Fruit fly (Drosophila melanogaster): ENCODE results near the gene CG31245.

Gene CG31245

DNA sequence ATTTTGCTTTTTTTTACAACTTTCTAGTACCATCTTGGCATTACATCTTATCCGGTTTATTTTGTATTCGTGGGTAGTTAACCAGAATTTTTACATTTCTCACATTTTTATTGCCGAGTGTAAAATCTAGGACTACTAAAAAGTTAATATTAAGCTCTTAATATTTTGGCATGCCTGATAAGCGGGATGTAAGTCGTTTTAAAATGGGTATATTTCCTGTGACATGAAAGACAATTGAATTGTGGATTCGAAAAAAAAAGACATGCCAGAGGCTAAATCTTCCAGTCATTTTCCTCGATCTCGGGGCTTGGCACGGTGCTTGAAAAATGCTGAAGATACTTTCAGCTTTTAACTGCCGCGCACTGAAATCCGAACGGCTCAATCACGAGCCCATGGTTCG, at the start of gene CG31245:
Gene CG31245 (minus strand): TSS at position 101 of the 400 bp plus-strand sequence.
- TF ChIP-seq CG10348 (GFP tag; IDR thresholded peaks at IDR 0.05) (no peak), CG17806 (tag; optimal IDR thresholded peaks at IDR 0.05) (no peak), CG12605 (GFP tag; IDR thresholded peaks at IDR 0.05) (no peak), CG9948 (tag; optimal IDR thresholded peaks at IDR 0.05) (no peak), CG32121 (GFP tag; IDR thresholded peaks at IDR 0.05) (no peak), Ets98B (GFP tag; IDR thresholded peaks at IDR 0.05) (no peak), CG8301 (tag; optimal IDR thresholded peaks at IDR 0.05) (no peak), CG4496 (GFP tag; IDR thresholded peaks at IDR 0.05) (no peak), rn (GFP tag; IDR thresholded peaks at IDR 0.05) (no peak), CG13204 (GFP tag; optimal IDR thresholded peaks at IDR 0.05) (no peak), D1 (tag; optimal IDR thresholded peaks at IDR 0.05) (no peak), CG34367 (tag; optimal IDR thresholded peaks at IDR 0.05) (no peak), Pif1B (GFP tag; optimal IDR thresholded peaks at IDR 0.05) (no peak), gl (tag; optimal IDR thresholded peaks at IDR 0.05) (no peak)

DNA sequence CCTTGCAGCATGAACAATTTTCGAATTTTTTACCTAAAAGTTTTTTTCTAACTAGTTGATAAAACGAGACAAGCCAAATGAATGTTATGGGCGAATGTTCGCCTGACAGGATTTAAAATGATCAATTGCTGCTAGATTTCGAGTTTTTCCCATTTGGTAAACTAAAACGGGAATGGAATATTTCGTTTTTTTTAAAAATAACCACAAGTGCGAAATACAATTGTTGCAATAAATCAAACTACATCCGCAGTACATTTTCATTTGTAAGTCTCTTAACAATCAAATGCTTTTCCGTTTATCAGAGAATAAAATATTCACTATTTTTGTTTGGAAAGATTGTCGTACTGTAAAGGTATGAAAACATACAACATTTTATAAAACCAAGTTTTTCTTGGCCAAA, 48.1 kb upstream of the CG31245 start, which contains the start of gene CG3517:
Gene CG3517 (minus strand): TSS at position 101 of the 400 bp plus-strand sequence.
- TF ChIP-seq CG14655 (GFP tag; optimal IDR thresholded peaks at IDR 0.05) (no peak), CG15710 (tag; optimal IDR thresholded peaks at IDR 0.05) (no peak), CG9948 (tag; optimal IDR thresholded peaks at IDR 0.05) (no peak), CG10348 (GFP tag; IDR thresholded peaks at IDR 0.05) (no peak), CG12605 (GFP tag; IDR thresholded peaks at IDR 0.05) (no peak), Ets98B (GFP tag; IDR thresholded peaks at IDR 0.05) (no peak), CG34367 (tag; optimal IDR thresholded peaks at IDR 0.05) (no peak), fd96Ca (GFP tag; IDR thresholded peaks at IDR 0.05) (no peak), gl (tag; optimal IDR thresholded peaks at IDR 0.05) (no peak), EcR (GFP tag; optimal IDR thresholded peaks at IDR 0.05) (no peak), Snoo (tag; optimal IDR thresholded peaks at IDR 0.05) (no peak), CG17806 (tag; optimal IDR thresholded peaks at IDR 0.05) (no peak), CG4496 (GFP tag; IDR thresholded peaks at IDR 0.05) (no peak), Pif1B (GFP tag; optimal IDR thresholded peaks at IDR 0.05) (no peak), D1 (tag; optimal IDR thresholded peaks at IDR 0.05) (no peak)

DNA sequence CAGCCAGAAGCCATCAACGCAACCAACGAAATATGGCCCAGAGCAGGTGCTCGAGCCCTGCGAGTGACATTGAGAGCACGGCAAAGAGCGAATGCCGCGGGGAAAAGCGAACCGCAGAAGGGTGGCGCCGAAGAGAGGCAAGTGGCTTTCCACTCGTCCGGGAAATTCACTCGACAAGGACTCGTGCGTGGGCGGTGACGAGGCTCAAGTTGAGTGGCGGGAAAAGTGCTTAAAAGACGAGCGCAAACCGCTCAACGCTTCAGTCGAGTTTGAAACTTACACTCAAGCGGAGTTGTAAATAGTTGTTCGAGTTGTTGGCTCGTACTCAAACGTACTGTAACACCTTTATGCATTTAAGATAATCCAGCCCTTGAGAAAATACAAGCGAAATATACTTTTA, 35.4 kb upstream of the CG31245 start, which contains the start of gene CG31221:
Gene CG31221 (plus strand): TSS at position 256 of the 400 bp plus-strand sequence.
- TF ChIP-seq CG17806 (tag; optimal IDR thresholded peaks at IDR 0.05) (no peak), CG4496 (GFP tag; IDR thresholded peaks at IDR 0.05) (no peak), Pif1A (GFP tag; optimal IDR thresholded peaks at IDR 0.05) (no peak), CG32121 (GFP tag; IDR thresholded peaks at IDR 0.05) (no peak), Ets98B (GFP tag; IDR thresholded peaks at IDR 0.05) (no peak), gl (tag; optimal IDR thresholded peaks at IDR 0.05) (no peak), D1 (tag; optimal IDR thresholded peaks at IDR 0.05) (no peak), CG12605 (GFP tag; IDR thresholded peaks at IDR 0.05) (no peak), CG10348 (GFP tag; IDR thresholded peaks at IDR 0.05) (no peak), fd96Ca (GFP tag; IDR thresholded peaks at IDR 0.05) (no peak), CG14655 (GFP tag; optimal IDR thresholded peaks at IDR 0.05) (no peak), EcR (GFP tag; optimal IDR thresholded peaks at IDR 0.05) (no peak), CG8301 (tag; optimal IDR thresholded peaks at IDR 0.05) (no peak), rn (GFP tag; IDR thresholded peaks at IDR 0.05) (no peak), Snoo (tag; optimal IDR thresholded peaks at IDR 0.05) (no peak)

DNA sequence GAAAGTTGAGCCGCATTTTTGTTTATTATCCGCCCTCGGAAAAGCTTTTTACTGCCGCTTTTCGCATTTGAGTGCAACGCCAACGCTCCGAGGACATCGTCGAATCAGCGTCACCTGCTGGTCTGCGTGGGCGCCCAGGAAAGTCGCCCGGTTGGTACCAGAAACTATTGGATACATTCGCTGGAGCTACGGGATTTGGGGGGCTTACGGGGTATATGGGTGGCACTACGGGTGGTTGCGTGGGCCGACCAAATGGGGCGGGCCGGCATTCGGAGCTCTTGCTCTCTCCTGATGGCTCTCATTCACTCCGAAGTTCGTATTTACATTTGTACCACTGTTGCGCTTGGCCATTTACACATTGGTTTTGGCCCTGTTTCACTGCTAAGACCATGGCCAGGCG, 34.3 kb upstream of the CG31245 start:
- TF ChIP-seq CG9948 (tag; optimal IDR thresholded peaks at IDR 0.05) (no peak), CG8301 (tag; optimal IDR thresholded peaks at IDR 0.05) (no peak), CG4496 (GFP tag; IDR thresholded peaks at IDR 0.05) (no peak), CG32121 (GFP tag; IDR thresholded peaks at IDR 0.05) (no peak), CG34367 (tag; optimal IDR thresholded peaks at IDR 0.05) (no peak), EcR (GFP tag; optimal IDR thresholded peaks at IDR 0.05) (no peak), CG14655 (GFP tag; optimal IDR thresholded peaks at IDR 0.05) (no peak), fd96Ca (GFP tag; IDR thresholded peaks at IDR 0.05) (no peak), gl (tag; optimal IDR thresholded peaks at IDR 0.05) (no peak), CG13204 (GFP tag; optimal IDR thresholded peaks at IDR 0.05) (no peak), CG17806 (tag; optimal IDR thresholded peaks at IDR 0.05) (no peak), D1 (tag; optimal IDR thresholded peaks at IDR 0.05) (no peak), Pif1B (GFP tag; optimal IDR thresholded peaks at IDR 0.05) (no peak), CG12605 (GFP tag; IDR thresholded peaks at IDR 0.05) (no peak), Pif1A (GFP tag; optimal IDR thresholded peaks at IDR 0.05) (no peak), Ets98B (GFP tag; IDR thresholded peaks at IDR 0.05) (no peak), Snoo (tag; optimal IDR thresholded peaks at IDR 0.05) (no peak), CG15710 (tag; optimal IDR thresholded peaks at IDR 0.05) (no peak), CG8159 (tag; optimal IDR thresholded peaks at IDR 0.05) (no peak)

DNA sequence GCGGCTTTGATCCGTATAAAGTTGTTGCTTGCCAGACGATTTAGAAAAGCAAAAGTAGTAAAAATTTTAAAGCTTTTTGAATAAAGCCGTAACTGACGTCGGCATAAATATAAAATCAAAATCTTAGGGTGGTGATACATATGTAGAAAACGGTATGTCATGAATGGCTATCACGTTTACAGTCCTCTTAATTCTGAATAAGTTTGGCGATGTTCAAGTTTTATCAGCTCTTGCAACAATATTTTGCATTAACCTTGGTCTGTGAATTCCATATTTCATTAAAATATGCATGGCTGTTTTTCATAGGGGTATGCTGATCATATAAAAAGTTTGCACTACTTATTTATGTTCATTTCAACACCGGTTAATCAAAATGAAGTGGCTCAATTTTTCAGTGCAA, 31.5 kb upstream of the CG31245 start, which contains the start of gene CG11626:
Gene CG11626 (plus strand): TSS at position 301 of the 400 bp plus-strand sequence.
- TF ChIP-seq CG9948 (tag; optimal IDR thresholded peaks at IDR 0.05) = no peak
- no peak for TF ChIP-seq CG14655 (GFP tag; optimal IDR thresholded peaks at IDR 0.05)
- no peak for TF ChIP-seq CG10348 (GFP tag; IDR thresholded peaks at IDR 0.05)
- no peak for TF ChIP-seq Snoo (tag; optimal IDR thresholded peaks at IDR 0.05)
- TF ChIP-seq CG34367 (tag; optimal IDR thresholded peaks at IDR 0.05) = no peak
- TF ChIP-seq CG8301 (tag; optimal IDR thresholded peaks at IDR 0.05) = no peak
- no peak for TF ChIP-seq EcR (GFP tag; optimal IDR thresholded peaks at IDR 0.05)
- no peak for TF ChIP-seq D1 (tag; optimal IDR thresholded peaks at IDR 0.05)
- no peak for TF ChIP-seq Pif1A (GFP tag; optimal IDR thresholded peaks at IDR 0.05)

DNA sequence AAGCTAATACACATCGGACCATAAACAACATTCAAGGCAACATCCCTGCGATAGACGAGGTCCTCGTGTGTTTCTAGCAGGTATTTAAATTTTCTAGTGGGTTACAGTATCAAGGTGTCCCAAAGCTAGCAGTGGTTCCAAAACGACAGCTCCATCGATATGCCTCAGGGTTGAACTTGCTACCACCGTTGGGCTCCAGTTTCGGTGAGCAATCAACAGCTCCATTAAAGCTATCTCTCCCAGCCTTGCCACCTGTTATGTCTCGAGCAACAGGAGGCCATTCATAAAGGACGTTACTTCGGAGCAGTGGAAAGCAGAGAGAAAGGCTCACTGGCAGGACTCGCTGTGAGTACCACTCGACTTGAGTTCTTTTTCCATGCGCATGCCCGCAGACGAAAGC, 29.8 kb upstream of the CG31245 start:
- TF ChIP-seq Snoo (tag; optimal IDR thresholded peaks at IDR 0.05) = no peak
- TF ChIP-seq CG12605 (GFP tag; IDR thresholded peaks at IDR 0.05) = peak; percentile 73

Measured in whole organism, pupa.